Worm (Caenorhabditis elegans): ENCODE measurements around the gene fbxa-3.

- TF ChIP-seq pha-4 (tag; optimal IDR thresholded peaks at IDR 0.05) (no peak), unc-39 (tag; optimal IDR thresholded peaks at IDR 0.05) (no peak), ceh-9 (tag; optimal IDR thresholded peaks at IDR 0.05) (no peak), R02D3.7 (tag; optimal IDR thresholded peaks at IDR 0.05) (no peak), lin-39 (tag; optimal IDR thresholded peaks at IDR 0.05) (no peak), ztf-4 (tag; optimal IDR thresholded peaks at IDR 0.05) (no peak), fkh-10 (GFP tag; optimal IDR thresholded peaks at IDR 0.05) (no peak), unc-62 (GFP tag; optimal IDR thresholded peaks at IDR 0.05) (no peak), nhr-237 (tag; optimal IDR thresholded peaks at IDR 0.05) (no peak), ztf-11 (tag; optimal IDR thresholded peaks at IDR 0.05) (no peak)
Measured at ce11 chrII:1784799-1785198, 35.9 kb downstream of the fbxa-3 start, which contains the start of gene C08F1.11.

All from whole organism, L3 larva.